Fruit fly (Drosophila melanogaster): ENCODE results near the gene CG18666.

Gene CG18666

DNA sequence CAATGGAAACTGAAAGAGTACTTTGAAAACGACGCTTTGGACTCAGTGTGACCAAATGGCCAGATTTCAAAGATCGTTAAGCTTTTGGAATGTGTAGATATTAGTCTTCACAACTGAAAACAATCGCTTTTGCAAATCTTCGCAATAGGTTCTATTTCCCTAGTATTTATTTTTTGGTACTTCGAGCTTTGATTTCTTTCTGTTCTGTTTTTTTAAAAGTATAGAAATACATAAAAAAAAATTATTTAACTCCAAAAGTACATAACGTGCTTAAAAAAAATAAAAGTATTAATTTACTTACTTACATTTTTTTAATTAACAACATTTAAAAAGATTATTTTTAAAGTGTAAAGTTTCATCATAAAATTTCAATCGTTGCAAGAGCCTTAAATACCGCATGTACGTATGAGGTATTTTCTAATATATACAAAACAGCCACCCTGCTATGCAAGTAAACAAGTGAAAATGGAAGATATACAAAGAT, 47.2 kb upstream of the CG18666 start, which contains the start of the genes piwi and CG12253 (continued):
- TF ChIP-seq lbe (GFP tag; optimal IDR thresholded peaks at IDR 0.05) = no peak
- TF ChIP-seq crol (GFP tag; IDR thresholded peaks at IDR 0.05) = no peak
- TF ChIP-seq CHES-1-like (GFP tag; optimal IDR thresholded peaks at IDR 0.05) = peak; percentile 32
- no peak for TF ChIP-seq CG5180 (GFP tag; optimal IDR thresholded peaks at IDR 0.05)
- TF ChIP-seq Med (GFP tag) = peak; percentile 58
- no peak for TF ChIP-seq zen2 (GFP tag; IDR thresholded peaks at IDR 0.05; ENCODE audit: partially characterized antibody)
- TF ChIP-seq CG8281 (tag; optimal IDR thresholded peaks at IDR 0.05) = no peak
- peak; percentile 49 for TF ChIP-seq CG9727 (GFP tag; optimal IDR thresholded peaks at IDR 0.05)
- no peak for TF ChIP-seq wek (GFP tag; optimal IDR thresholded peaks at IDR 0.05)
- peak; percentile 69 for TF ChIP-seq twi (tag; optimal IDR thresholded peaks at IDR 0.05)
- TF ChIP-seq lola (GFP tag; optimal IDR thresholded peaks at IDR 0.05) = peak in 1 of 3 experiments; percentile 88
- TF ChIP-seq CG11093 (GFP tag; IDR thresholded peaks at IDR 0.05) = no peak
- TF ChIP-seq gro (GFP tag; optimal IDR thresholded peaks at IDR 0.05) = no peak
- no peak for TF ChIP-seq Rx (GFP tag; IDR thresholded peaks at IDR 0.05)
- TF ChIP-seq CG1832 (GFP tag; optimal IDR thresholded peaks at IDR 0.05) = no peak
- no peak for TF ChIP-seq z (GFP tag; IDR thresholded peaks at IDR 0.05)
- peak; percentile 55 for TF ChIP-seq Nf-YA (GFP tag; IDR thresholded peaks at IDR 0.05)
- no peak for TF ChIP-seq CG1603 (tag; optimal IDR thresholded peaks at IDR 0.05)
- TF ChIP-seq croc (GFP tag; conservative IDR thresholded peaks at IDR 0.05) = no peak
- TF ChIP-seq sima (GFP tag; optimal IDR thresholded peaks at IDR 0.05) = no peak
- peak; percentile 19 for TF ChIP-seq CG12104 (GFP tag; optimal IDR thresholded peaks at IDR 0.05)
- TF ChIP-seq prd (optimal IDR thresholded peaks at IDR 0.05) = no peak
- peak; percentile 44; the same call in 2 of the 3 replicates for TF ChIP-seq prd (GFP tag; IDR thresholded peaks at IDR 0.05)
- TF ChIP-seq fu2 (GFP tag; optimal IDR thresholded peaks at IDR 0.05) = peak; percentile 35
- no peak for TF ChIP-seq toy (GFP tag; IDR thresholded peaks at IDR 0.05)
- no peak for TF ChIP-seq ac (GFP tag; optimal IDR thresholded peaks at IDR 0.05)
- no peak for TF ChIP-seq CG31441 (GFP tag; IDR thresholded peaks at IDR 0.05)
- no peak for TF ChIP-seq dan (GFP tag; IDR thresholded peaks at IDR 0.05)
- no peak for TF ChIP-seq Trl (optimal IDR thresholded peaks at IDR 0.05)
- peak; percentile 20 for TF ChIP-seq Trl (GFP tag; optimal IDR thresholded peaks at IDR 0.05)
- peak; percentile 61 for TF ChIP-seq CG1529 (GFP tag; optimal IDR thresholded peaks at IDR 0.05)
- no peak for TF ChIP-seq ab (GFP tag; optimal IDR thresholded peaks at IDR 0.05)
- no peak for TF ChIP-seq CG8359 (GFP tag; optimal IDR thresholded peaks at IDR 0.05; ENCODE audit: borderline replicate concordance)
- TF ChIP-seq CG4404 (GFP tag; IDR thresholded peaks at IDR 0.05) = no peak
- TF ChIP-seq seq (GFP tag; IDR thresholded peaks at IDR 0.05) = 0 out of 2 replicates have a peak, but pooled peaks have one; percentile 35
- no peak for TF ChIP-seq crp (GFP tag; optimal IDR thresholded peaks at IDR 0.05)
- TF ChIP-seq Abd-B (GFP tag; optimal IDR thresholded peaks at IDR 0.05) = no peak
- no peak for TF ChIP-seq scrt (GFP tag; optimal IDR thresholded peaks at IDR 0.05)
- no peak for TF ChIP-seq kni (GFP tag; optimal IDR thresholded peaks at IDR 0.05)
- TF ChIP-seq Hr78 (GFP tag; optimal IDR thresholded peaks at IDR 0.05) = no peak
- no peak for TF ChIP-seq salm (tag; optimal IDR thresholded peaks at IDR 0.05)
- no peak for TF ChIP-seq Gug (GFP tag; IDR thresholded peaks at IDR 0.05)
- TF ChIP-seq CG31365 (tag; optimal IDR thresholded peaks at IDR 0.05) = no peak
- peak; percentile 72; the same call in 1 of the 2 replicates for TF ChIP-seq CG10366 (GFP tag; IDR thresholded peaks at IDR 0.05)
- TF ChIP-seq BtbVII (GFP tag; optimal IDR thresholded peaks at IDR 0.05) = no peak
- TF ChIP-seq Ssrp (tag; optimal IDR thresholded peaks at IDR 0.05) = peak; percentile 94
- TF ChIP-seq CG1024 (GFP tag; IDR thresholded peaks at IDR 0.05) = 0 out of 2 replicates have a peak, but pooled peaks have one; percentile 33
- peak; percentile 80 for TF ChIP-seq CG30020 (tag; optimal IDR thresholded peaks at IDR 0.05)
- no peak for TF ChIP-seq peb (GFP tag; IDR thresholded peaks at IDR 0.05)
- TF ChIP-seq Vsx1 (GFP tag; optimal IDR thresholded peaks at IDR 0.05) = no peak
- no peak for TF ChIP-seq CG16779 (GFP tag; IDR thresholded peaks at IDR 0.05)

Measured in whole organism, embryonic.